Worm (Caenorhabditis elegans): Measurements from ENCODE around the gene C07A9.5.

Gene C07A9.5

DNA sequence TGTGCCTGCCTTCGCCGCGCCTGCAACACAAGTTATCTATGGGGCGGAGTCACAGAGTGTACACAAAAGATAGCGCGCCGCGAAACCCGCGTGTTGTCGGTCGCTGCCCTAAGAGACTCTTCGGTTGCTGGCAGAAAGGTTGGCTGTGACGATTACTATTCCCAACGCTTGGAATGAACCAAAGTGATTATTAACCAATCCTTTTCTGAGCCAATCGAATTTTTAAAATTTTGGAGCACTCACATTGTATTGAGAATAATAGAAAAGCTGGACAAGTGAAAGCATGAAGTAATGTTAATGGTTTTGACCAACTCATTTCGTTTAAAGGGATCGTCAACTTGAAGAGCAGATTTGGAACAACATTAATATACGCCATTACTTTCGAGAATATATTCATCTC, 34.6 kb upstream of the C07A9.5 start (continued):
- no peak for TF ChIP-seq ztf-28 (GFP tag; IDR thresholded peaks at IDR 0.05)
- TF ChIP-seq madf-10 (tag; optimal IDR thresholded peaks at IDR 0.05): no peak
- TF ChIP-seq F49E8.2 (tag; optimal IDR thresholded peaks at IDR 0.05; ENCODE audit: insufficient read depth): peak; percentile 67
- TF ChIP-seq B0019.2 (GFP tag; conservative IDR thresholded peaks at IDR 0.05): no peak
- TF ChIP-seq ceh-79 (tag; optimal IDR thresholded peaks at IDR 0.05): peak; percentile 27
- TF ChIP-seq cebp-2 (GFP tag; IDR thresholded peaks at IDR 0.05): no peak
- peak; percentile 40 for TF ChIP-seq zim-3 (tag; optimal IDR thresholded peaks at IDR 0.05)
- no peak for TF ChIP-seq dpff-1 (tag; optimal IDR thresholded peaks at IDR 0.05)
- TF ChIP-seq dpl-1 (GFP tag; optimal IDR thresholded peaks at IDR 0.05): no peak
- TF ChIP-seq xnd-1 (tag; optimal IDR thresholded peaks at IDR 0.05): peak; percentile 62
- TF ChIP-seq F37B4.10 (GFP tag; IDR thresholded peaks at IDR 0.05): no peak
- no peak for TF ChIP-seq rpc-1 (optimal IDR thresholded peaks at IDR 0.05)
- peak; percentile 7 for TF ChIP-seq rpc-1 (tag; optimal IDR thresholded peaks at IDR 0.05)
- peak; percentile 72 for TF ChIP-seq ZK185.1 (tag; optimal IDR thresholded peaks at IDR 0.05; ENCODE audit: poor library complexity, severe bottlenecking)
- 0 out of 2 replicates have a peak, but pooled peaks have one; percentile 26 for TF ChIP-seq hsf-1 (GFP tag; IDR thresholded peaks at IDR 0.05)
- peak; percentile 98 for TF ChIP-seq hmg-1.2 (GFP tag; IDR thresholded peaks at IDR 0.05)
- no peak for TF ChIP-seq K12H6.12 (tag; optimal IDR thresholded peaks at IDR 0.05)
- peak; percentile 76 for TF ChIP-seq repo-1 (tag; optimal IDR thresholded peaks at IDR 0.05)
- TF ChIP-seq lsy-27 (tag; optimal IDR thresholded peaks at IDR 0.05; ENCODE audit: borderline replicate concordance, insufficient read depth): peak; percentile 17
- peak; percentile 97 for TF ChIP-seq snpc-3.4 (tag; optimal IDR thresholded peaks at IDR 0.05)
- no peak for TF ChIP-seq egl-18 (GFP tag; IDR thresholded peaks at IDR 0.05)
- no peak for TF ChIP-seq aptf-3 (GFP tag; IDR thresholded peaks at IDR 0.05)
- peak; percentile 87 for TF ChIP-seq attf-6 (GFP tag; IDR thresholded peaks at IDR 0.05)
- no peak for TF ChIP-seq hlh-26 (GFP tag; conservative IDR thresholded peaks at IDR 0.05)
- TF ChIP-seq pbrm-1 (GFP tag; IDR thresholded peaks at IDR 0.05): peak; percentile 95
- TF ChIP-seq unc-62 (GFP tag; optimal IDR thresholded peaks at IDR 0.05): no peak
- peak; percentile 94 for TF ChIP-seq snpc-1.3 (tag; optimal IDR thresholded peaks at IDR 0.05; ENCODE audit: insufficient read depth)
- peak; percentile 18 for TF ChIP-seq nhr-27 (tag; optimal IDR thresholded peaks at IDR 0.05)
- no peak for TF ChIP-seq mes-4 (tag; optimal IDR thresholded peaks at IDR 0.05)
- no peak for TF ChIP-seq egl-44 (GFP tag; IDR thresholded peaks at IDR 0.05)
- peak; percentile 55; the same call in 1 of the 2 replicates for TF ChIP-seq C17E4.6 (GFP tag; IDR thresholded peaks at IDR 0.05)
- TF ChIP-seq akir-1 (GFP tag; optimal IDR thresholded peaks at IDR 0.05): peak; percentile 20
- peak; percentile 95 for TF ChIP-seq ama-1 (optimal IDR thresholded peaks at IDR 0.05)
- no peak for TF ChIP-seq ama-1 (GFP tag; optimal IDR thresholded peaks at IDR 0.05)
- peak; percentile 87 for TF ChIP-seq B0336.3 (GFP tag; IDR thresholded peaks at IDR 0.05)
- no peak for TF ChIP-seq nfya-1 (tag; optimal IDR thresholded peaks at IDR 0.05; ENCODE audit: borderline replicate concordance, insufficient read depth)
- no peak for TF ChIP-seq aptf-2 (GFP tag; conservative IDR thresholded peaks at IDR 0.05)
- no peak; the same call in none of the 2 replicates for TF ChIP-seq ekl-4 (GFP tag; IDR thresholded peaks at IDR 0.05)
- TF ChIP-seq bed-2 (GFP tag; IDR thresholded peaks at IDR 0.05): no peak
- TF ChIP-seq ceh-91 (GFP tag; IDR thresholded peaks at IDR 0.05): no peak
- TF ChIP-seq lin-35 (GFP tag; optimal IDR thresholded peaks at IDR 0.05): no peak
- no peak for TF ChIP-seq chd-7 (tag; optimal IDR thresholded peaks at IDR 0.05)
- TF ChIP-seq snpc-1.1 (tag; optimal IDR thresholded peaks at IDR 0.05; ENCODE audit: insufficient read depth): peak; percentile 99
- no peak for TF ChIP-seq nhr-120 (GFP tag; IDR thresholded peaks at IDR 0.05)
- peak; percentile 65 for TF ChIP-seq lin-54 (GFP tag; optimal IDR thresholded peaks at IDR 0.05)
- TF ChIP-seq tlf-1 (GFP tag; optimal IDR thresholded peaks at IDR 0.05): peak; percentile 38
- TF ChIP-seq Y56A3A.18 (GFP tag; IDR thresholded peaks at IDR 0.05): peak; percentile 78; the same call in 1 of the 2 replicates
- TF ChIP-seq hmg-20 (GFP tag; IDR thresholded peaks at IDR 0.05): no peak
- no peak for TF ChIP-seq F57A8.1 (GFP tag; optimal IDR thresholded peaks at IDR 0.05)
